Fruit fly (Drosophila melanogaster) whole organism, adult: Measurements from ENCODE around the gene CG10317.

Experiments used
- CG11617 ChIP-seq: fragments of 200-800 bp; sonication (Bioruptor generic); optimal IDR thresholded peaks from 2 replicates; lab custom pipeline; 2017; ENCODE audit warnings: mild to moderate bottlenecking, missing biosample characterization, missing genetic modification reagents, missing genetic modification characterization
- CG12768 ChIP-seq: fragments of 200-800 bp; sonication (Bioruptor generic); optimal IDR thresholded peaks from 2 replicates; lab custom pipeline; 2017; ENCODE audit warnings: missing biosample characterization, missing genetic modification characterization, mild to moderate bottlenecking, moderate library complexity, missing genetic modification reagents
- CG14711 ChIP-seq: fragments of 200-800 bp; sonication (Bioruptor generic); optimal IDR thresholded peaks from 2 replicates; lab custom pipeline; 2018; ENCODE audit warnings: missing biosample characterization, mild to moderate bottlenecking, missing genetic modification characterization, moderate library complexity
- CG1620 ChIP-seq: fragments of 200-800 bp; sonication (Bioruptor generic); optimal IDR thresholded peaks from 2 replicates; lab custom pipeline; 2016; ENCODE audit warnings: missing biosample characterization, missing genetic modification characterization
- CG33017 ChIP-seq: fragments of 200-800 bp; sonication (Bioruptor generic); optimal IDR thresholded peaks from 2 replicates; lab custom pipeline; 2018; ENCODE audit warnings: missing biosample characterization, mild to moderate bottlenecking, missing genetic modification characterization, moderate library complexity
- CG5204 ChIP-seq: fragments of 200-800 bp; sonication (Bioruptor generic); optimal IDR thresholded peaks from 2 replicates; lab custom pipeline; 2016; ENCODE audit warnings: missing biosample characterization, missing genetic modification characterization
- CG7045 ChIP-seq: fragments of 200-800 bp; sonication (Bioruptor generic); optimal IDR thresholded peaks from 2 replicates; lab custom pipeline; 2017; ENCODE audit warnings: missing biosample characterization, mild to moderate bottlenecking, missing genetic modification characterization
- CG7101 ChIP-seq: fragments of 200-800 bp; sonication (Bioruptor generic); optimal IDR thresholded peaks from 2 replicates; lab custom pipeline; 2018; ENCODE audit warnings: missing biosample characterization, mild to moderate bottlenecking, missing genetic modification characterization, moderate library complexity
- Clk ChIP-seq: fragments of 200-800 bp; sonication (Bioruptor generic); optimal IDR thresholded peaks from 2 replicates; lab custom pipeline; 2017; ENCODE audit warnings: missing biosample characterization, missing genetic modification characterization
- Crg-1 ChIP-seq: fragments of 200-800 bp; sonication (Bioruptor generic); optimal IDR thresholded peaks from 2 replicates; lab custom pipeline; 2016; ENCODE audit warnings: missing biosample characterization, missing genetic modification characterization
- Hr96 ChIP-seq: fragments of 200-800 bp; sonication (Bioruptor generic); optimal IDR thresholded peaks from 2 replicates; lab custom pipeline; 2016; ENCODE audit warnings: missing biosample characterization, missing genetic modification characterization
- Mnt ChIP-seq: fragments of 200-800 bp; sonication (Bioruptor generic); optimal IDR thresholded peaks from 2 replicates; lab custom pipeline; 2016; ENCODE audit warnings: missing biosample characterization, mild to moderate bottlenecking, missing genetic modification characterization
- bab1 ChIP-seq: fragments of 200-800 bp; sonication (Bioruptor generic); optimal IDR thresholded peaks from 3 replicates; lab custom pipeline; 2019; ENCODE audit warnings: missing biosample characterization, mild to moderate bottlenecking, missing genetic modification characterization, moderate library complexity
- cic ChIP-seq: fragments of 200-800 bp; sonication (Bioruptor generic); optimal IDR thresholded peaks from 2 replicates; lab custom pipeline; 2017; ENCODE audit warnings: missing biosample characterization, mild to moderate bottlenecking, missing genetic modification characterization, moderate library complexity
- cnc ChIP-seq, 2 experiments: fragments of >200 bp; optimal IDR thresholded peaks; 2 replicates each; lab custom pipeline; 2017
- kay ChIP-seq: fragments of 200-800 bp; sonication (Bioruptor generic); peaks from one replicate; lab custom pipeline; 2016; ENCODE audit warnings: missing biosample characterization, missing genetic modification characterization, borderline replicate concordance
- ovo ChIP-seq: fragments of 200-800 bp; sonication (Bioruptor generic); optimal IDR thresholded peaks from 2 replicates; lab custom pipeline; 2016; ENCODE audit warnings: missing biosample characterization, missing genetic modification characterization
- pad ChIP-seq: fragments of 200-800 bp; sonication (Bioruptor generic); optimal IDR thresholded peaks from 3 replicates; lab custom pipeline; 2017; ENCODE audit warnings: missing biosample characterization, missing genetic modification characterization, mild to moderate bottlenecking, moderate library complexity, missing genetic modification reagents
- tj ChIP-seq: fragments of 200-800 bp; sonication (Bioruptor generic); optimal IDR thresholded peaks from 3 replicates; lab custom pipeline; 2017; ENCODE audit warnings: missing biosample characterization, mild to moderate bottlenecking, missing genetic modification characterization, moderate library complexity
- toe ChIP-seq: fragments of 200-800 bp; sonication (Bioruptor generic); optimal IDR thresholded peaks from 2 replicates; lab custom pipeline; 2016; ENCODE audit warnings: missing biosample characterization, missing genetic modification characterization

CG10317 gene

DNA sequence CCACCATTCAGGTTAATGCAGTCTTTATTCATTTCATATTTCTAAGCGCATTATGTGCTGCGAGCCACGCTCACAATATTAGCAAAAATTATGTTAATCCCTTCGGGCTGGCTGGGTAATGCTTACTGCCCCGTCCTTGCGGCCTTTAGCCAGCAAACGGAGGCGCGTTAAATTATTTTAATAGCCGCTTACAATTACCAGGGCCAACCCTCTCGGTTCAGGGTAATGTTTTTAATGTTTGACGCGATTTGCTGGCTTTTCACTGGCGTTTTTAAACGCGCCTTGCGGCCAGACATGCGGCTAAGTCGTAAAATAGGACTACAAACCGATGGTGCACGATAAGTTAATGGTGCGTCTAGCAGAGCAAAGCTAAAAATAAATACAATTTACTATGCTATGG, 35.5 kb downstream of the CG10317 start:
- TF ChIP-seq toe (GFP tag; lab: Kevin White, UChicago) (no peak), cnc (optimal IDR thresholded peaks at IDR 0.05; lab: Kevin White, UChicago) (no peak), pad (GFP tag; lab: Kevin White, UChicago) (no peak), CG7101 (tag; lab: Kevin White, UChicago) (no peak), tj (GFP tag; lab: Kevin White, UChicago) (no peak), CG7045 (GFP tag; lab: Kevin White, UChicago) (no peak), CG33017 (tag; lab: Kevin White, UChicago) (no peak), bab1 (GFP tag; lab: Kevin White, UChicago) (no peak), CG11617 (no peak), cic (GFP tag; lab: Kevin White, UChicago) (no peak), Crg-1 (GFP tag; lab: Kevin White, UChicago) (no peak), CG12768 (GFP tag; lab: Kevin White, UChicago) (no peak), CG14711 (tag; lab: Kevin White, UChicago) (no peak), Clk (GFP tag; lab: Kevin White, UChicago) (no peak), Hr96 (GFP tag; lab: Kevin White, UChicago) (no peak), ovo (GFP tag; lab: Kevin White, UChicago) (no peak), Mnt (GFP tag; lab: Kevin White, UChicago) (no peak)

DNA sequence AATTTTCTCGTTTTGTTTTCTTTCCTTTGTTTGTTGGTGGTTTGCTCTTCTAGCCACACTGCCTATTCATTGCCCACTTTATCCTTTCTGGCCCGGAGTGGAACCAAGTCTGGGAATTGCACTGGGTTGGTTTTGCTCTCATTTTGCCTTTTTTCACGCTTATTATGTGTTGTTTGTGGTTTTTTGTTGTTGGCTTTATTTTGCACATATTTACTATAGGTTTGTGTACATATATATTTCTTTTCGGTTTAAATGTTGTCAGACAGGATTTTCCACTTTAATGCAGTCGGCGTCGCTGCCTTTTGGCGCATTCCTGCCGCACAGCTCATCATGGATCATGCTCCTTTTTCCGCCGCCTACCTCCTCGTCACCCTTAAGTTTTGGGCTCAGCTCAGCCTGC, 36.0 kb downstream of the CG10317 start:
- TF ChIP-seq CG7101 (tag; lab: Kevin White, UChicago) (no peak), Mnt (GFP tag; lab: Kevin White, UChicago) (no peak)

DNA sequence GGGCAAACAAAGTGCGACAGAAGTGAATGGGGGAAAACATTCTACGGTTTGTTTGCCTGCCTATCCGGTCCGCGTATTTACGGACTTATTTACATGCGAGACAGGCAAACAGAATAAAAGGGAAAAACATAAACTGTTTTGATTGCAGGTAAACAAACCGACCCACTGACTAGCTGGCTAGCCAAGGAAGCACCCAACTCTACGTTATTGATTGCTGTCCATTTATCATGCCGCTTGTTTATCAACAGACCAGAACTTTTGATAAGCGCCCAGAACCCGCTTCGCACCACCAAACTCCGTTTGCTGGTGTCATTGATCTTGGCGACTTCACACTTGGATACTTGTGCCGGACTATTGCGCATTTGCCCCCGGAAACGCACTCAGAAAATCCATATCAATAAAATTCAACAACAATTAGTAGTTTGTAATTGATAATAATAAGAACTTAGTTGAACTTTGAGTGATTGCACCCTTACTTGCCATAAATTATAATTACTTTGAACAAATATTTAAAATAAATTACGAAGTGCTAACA, 38.5 kb downstream of the CG10317 start:
- TF ChIP-seq CG5204 (GFP tag; lab: Kevin White, UChicago) (no peak), CG7045 (GFP tag; lab: Kevin White, UChicago) (peak; percentile 26), bab1 (GFP tag; lab: Kevin White, UChicago) (no peak), CG11617 (no peak), CG12768 (GFP tag; lab: Kevin White, UChicago) (no peak), pad (GFP tag; lab: Kevin White, UChicago) (no peak), CG7101 (tag; lab: Kevin White, UChicago) (no peak), Crg-1 (GFP tag; lab: Kevin White, UChicago) (peak; percentile 12), CG14711 (tag; lab: Kevin White, UChicago) (no peak), ovo (GFP tag; lab: Kevin White, UChicago) (peak; percentile 55), toe (GFP tag; lab: Kevin White, UChicago) (peak; percentile 7), Clk (GFP tag; lab: Kevin White, UChicago) (no peak), CG1620 (GFP tag; lab: Kevin White, UChicago) (no peak), cic (GFP tag; lab: Kevin White, UChicago) (peak; percentile 48), CG33017 (tag; lab: Kevin White, UChicago) (no peak), kay (GFP tag; lab: Kevin White, UChicago) (peak; percentile 89), Hr96 (GFP tag; lab: Kevin White, UChicago) (no peak), tj (GFP tag; lab: Kevin White, UChicago) (no peak), cnc (optimal IDR thresholded peaks at IDR 0.05; lab: Kevin White, UChicago) (no peak), Mnt (GFP tag; lab: Kevin White, UChicago) (no peak)

DNA sequence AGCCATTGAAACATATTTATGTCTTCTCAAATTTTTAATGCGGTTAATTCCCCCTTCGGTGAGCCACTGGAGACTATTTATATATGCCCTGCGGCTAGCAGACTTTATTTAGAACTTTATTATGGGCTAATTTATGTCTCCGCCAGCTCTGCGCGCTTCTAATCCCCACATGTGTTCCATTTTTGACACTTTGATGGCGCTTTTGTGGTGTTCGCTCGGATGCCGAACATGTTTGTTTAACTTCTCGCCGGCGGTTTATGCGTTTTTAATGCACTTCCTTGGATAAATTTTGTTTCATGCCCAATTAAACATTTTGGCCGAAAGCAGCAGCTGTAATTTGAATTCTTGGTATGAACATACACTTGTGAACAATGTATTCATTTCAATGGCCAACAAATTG, 40.5 kb downstream of the CG10317 start:
- TF ChIP-seq CG7101 (tag; lab: Kevin White, UChicago) (no peak), Clk (GFP tag; lab: Kevin White, UChicago) (no peak), Crg-1 (GFP tag; lab: Kevin White, UChicago) (no peak), CG7045 (GFP tag; lab: Kevin White, UChicago) (no peak), pad (GFP tag; lab: Kevin White, UChicago) (no peak), CG33017 (tag; lab: Kevin White, UChicago) (no peak), cic (GFP tag; lab: Kevin White, UChicago) (no peak), cnc (optimal IDR thresholded peaks at IDR 0.05; lab: Kevin White, UChicago) (no peak), bab1 (GFP tag; lab: Kevin White, UChicago) (no peak), CG12768 (GFP tag; lab: Kevin White, UChicago) (no peak), toe (GFP tag; lab: Kevin White, UChicago) (no peak), CG1620 (GFP tag; lab: Kevin White, UChicago) (no peak), CG11617 (no peak), kay (GFP tag; lab: Kevin White, UChicago) (no peak), ovo (GFP tag; lab: Kevin White, UChicago) (no peak), Hr96 (GFP tag; lab: Kevin White, UChicago) (no peak), CG5204 (GFP tag; lab: Kevin White, UChicago) (no peak), Mnt (GFP tag; lab: Kevin White, UChicago) (no peak), CG14711 (tag; lab: Kevin White, UChicago) (no peak), tj (GFP tag; lab: Kevin White, UChicago) (no peak)

DNA sequence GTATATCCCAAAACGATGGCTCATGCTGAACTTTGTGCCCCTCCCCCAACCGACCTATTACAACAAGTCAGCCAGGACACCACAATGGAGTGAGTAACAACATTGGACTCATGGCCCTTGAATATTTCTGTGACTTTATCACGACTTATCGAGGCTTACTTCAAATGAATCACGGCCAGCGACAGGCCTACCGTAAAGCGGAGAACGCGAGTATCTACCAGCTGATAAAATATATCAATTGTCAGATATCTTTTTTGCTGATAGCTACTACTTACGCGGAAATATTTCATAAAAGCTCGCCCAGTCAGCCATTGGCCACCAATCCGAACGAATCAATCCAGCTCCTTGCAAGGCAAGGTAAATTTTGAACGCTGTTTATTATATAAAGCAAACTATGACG, 42.8 kb downstream of the CG10317 start, which contains the start of gene CG17930:
TSS of gene CG17930 (plus strand) at position 301 of the 400 bp plus-strand sequence.
- TF ChIP-seq Mnt (GFP tag; lab: Kevin White, UChicago) (no peak), CG33017 (tag; lab: Kevin White, UChicago) (no peak), Clk (GFP tag; lab: Kevin White, UChicago) (no peak), kay (GFP tag; lab: Kevin White, UChicago) (no peak), ovo (GFP tag; lab: Kevin White, UChicago) (no peak), CG11617 (no peak), CG14711 (tag; lab: Kevin White, UChicago) (no peak), cnc (optimal IDR thresholded peaks at IDR 0.05; lab: Kevin White, UChicago) (no peak)
